Fruit fly (Drosophila melanogaster): ENCODE measurements around the gene Smyd5.

The Smyd5 gene

DNA sequence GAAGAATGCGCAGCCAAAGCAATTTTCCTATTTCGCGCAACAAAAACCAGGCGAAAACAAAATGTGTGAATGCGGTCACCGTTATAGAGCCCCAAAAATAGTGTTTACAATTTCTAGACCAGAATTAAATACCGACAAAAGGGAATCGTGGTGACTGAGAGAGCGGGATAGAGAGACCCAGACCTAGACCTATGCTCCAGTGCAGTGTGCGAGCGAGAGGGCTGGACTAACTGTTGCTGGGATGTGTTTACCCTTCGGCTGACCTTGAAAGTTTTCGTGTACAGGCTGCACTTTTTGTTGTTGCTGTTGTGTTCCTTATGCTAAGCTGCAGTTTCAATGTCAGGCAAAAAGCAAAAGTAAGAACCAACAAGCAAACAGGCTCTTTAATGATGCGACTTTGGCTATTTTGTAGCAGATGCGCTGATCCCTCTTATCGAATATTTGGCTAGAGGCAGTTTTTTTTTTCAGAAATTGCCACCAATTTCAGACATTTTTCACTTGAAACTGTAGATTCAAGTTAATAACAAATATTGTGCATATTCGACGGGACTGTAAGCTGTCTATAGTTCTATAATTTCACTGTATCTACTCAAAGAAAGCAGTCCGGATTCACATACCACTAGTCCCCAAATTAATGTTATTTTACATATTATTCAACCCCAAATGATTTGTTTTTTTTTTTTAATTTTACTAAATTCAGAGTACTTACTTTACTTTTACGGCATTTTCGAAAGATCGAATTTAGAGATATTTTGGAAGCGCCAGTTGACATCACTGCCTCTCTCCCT is 31.8 kb downstream of the Smyd5 start (continued):
- no peak for TF ChIP-seq CG8359 (GFP tag; optimal IDR thresholded peaks at IDR 0.05; ENCODE audit: borderline replicate concordance)
- TF ChIP-seq CG16779 (GFP tag; IDR thresholded peaks at IDR 0.05), result no peak
- no peak for TF ChIP-seq CG2199 (GFP tag; IDR thresholded peaks at IDR 0.05)
- no peak for TF ChIP-seq CG5180 (GFP tag; optimal IDR thresholded peaks at IDR 0.05)
- no peak for TF ChIP-seq CG43689 (GFP tag; IDR thresholded peaks at IDR 0.05)
- TF ChIP-seq sqz (GFP tag; optimal IDR thresholded peaks at IDR 0.05), result no peak
- TF ChIP-seq Stat92E (GFP tag; optimal IDR thresholded peaks at IDR 0.05), result no peak
- no peak for TF ChIP-seq Sry-δ (GFP tag; optimal IDR thresholded peaks at IDR 0.05)
- no peak for TF ChIP-seq kah (GFP tag; optimal IDR thresholded peaks at IDR 0.05)
- no peak for TF ChIP-seq CG11560 (tag; IDR thresholded peaks at IDR 0.05)
- TF ChIP-seq CG4730 (GFP tag; IDR thresholded peaks at IDR 0.05), result no peak
- TF ChIP-seq Meics (GFP tag; optimal IDR thresholded peaks at IDR 0.05), result peak; percentile 55
- TF ChIP-seq Sox102F (GFP tag; optimal IDR thresholded peaks at IDR 0.05), result peak; percentile 16
- TF ChIP-seq sna (GFP tag; IDR thresholded peaks at IDR 0.05; ENCODE audit: partially characterized antibody), result no peak
- no peak for TF ChIP-seq unc-4 (GFP tag; IDR thresholded peaks at IDR 0.05; ENCODE audit: partially characterized antibody)
- TF ChIP-seq NC2β (GFP tag; optimal IDR thresholded peaks at IDR 0.05), result peak; percentile 2
- no peak for TF ChIP-seq CG12299 (tag; optimal IDR thresholded peaks at IDR 0.05)
- TF ChIP-seq sisA (GFP tag; IDR thresholded peaks at IDR 0.05), result peak; percentile 30; the same call in 1 of the 2 replicates
- no peak for TF ChIP-seq CG8765 (GFP tag; IDR thresholded peaks at IDR 0.05)
- TF ChIP-seq pnt (GFP tag; optimal IDR thresholded peaks at IDR 0.05), result no peak
- no peak for TF ChIP-seq schlank (tag; optimal IDR thresholded peaks at IDR 0.05)
- no peak for TF ChIP-seq CG7786 (GFP tag; optimal IDR thresholded peaks at IDR 0.05)
- no peak for TF ChIP-seq tup (GFP tag; optimal IDR thresholded peaks at IDR 0.05)
- no peak for TF ChIP-seq disco-r (GFP tag; optimal IDR thresholded peaks at IDR 0.05)
- no peak for TF ChIP-seq CG14050 (GFP tag; IDR thresholded peaks at IDR 0.05)
- TF ChIP-seq CG9609 (GFP tag; optimal IDR thresholded peaks at IDR 0.05), result no peak
- TF ChIP-seq lola (GFP tag; optimal IDR thresholded peaks at IDR 0.05), result peak in 1 of 3 experiments; percentile 59
- TF ChIP-seq CG2202 (tag; optimal IDR thresholded peaks at IDR 0.05), result no peak
- no peak for TF ChIP-seq cg (GFP tag; optimal IDR thresholded peaks at IDR 0.05)
- TF ChIP-seq CG10209 (GFP tag; optimal IDR thresholded peaks at IDR 0.05), result peak; percentile 43
- TF ChIP-seq Poxn (GFP tag; IDR thresholded peaks at IDR 0.05), result no peak
- no peak for TF ChIP-seq croc (GFP tag; conservative IDR thresholded peaks at IDR 0.05)
- TF ChIP-seq fd64A (GFP tag; optimal IDR thresholded peaks at IDR 0.05), result no peak
- peak; percentile 59 for TF ChIP-seq Sox100B (GFP tag; optimal IDR thresholded peaks at IDR 0.05)
- no peak for TF ChIP-seq CG13624 (GFP tag; optimal IDR thresholded peaks at IDR 0.05)
- TF ChIP-seq vvl (GFP tag; IDR thresholded peaks at IDR 0.05), result no peak
- TF ChIP-seq mld (GFP tag; IDR thresholded peaks at IDR 0.05; ENCODE audit: partially characterized antibody), result no peak
- no peak for TF ChIP-seq pita (GFP tag; optimal IDR thresholded peaks at IDR 0.05)
- no peak for TF ChIP-seq CG17568 (GFP tag; optimal IDR thresholded peaks at IDR 0.05)
- TF ChIP-seq MTF-1 (GFP tag; optimal IDR thresholded peaks at IDR 0.05; ENCODE audit: borderline replicate concordance), result no peak
- no peak for TF ChIP-seq wdn (GFP tag; IDR thresholded peaks at IDR 0.05)
- peak; percentile 46 for TF ChIP-seq CG12659 (GFP tag; optimal IDR thresholded peaks at IDR 0.05)
- no peak for TF ChIP-seq CG8089 (GFP tag; optimal IDR thresholded peaks at IDR 0.05)
- no peak for TF ChIP-seq CG17186 (GFP tag; optimal IDR thresholded peaks at IDR 0.05)
- TF ChIP-seq Side (GFP tag; optimal IDR thresholded peaks at IDR 0.05), result no peak
- no peak for TF ChIP-seq btn (GFP tag; optimal IDR thresholded peaks at IDR 0.05)
- TF ChIP-seq ken (GFP tag; IDR thresholded peaks at IDR 0.05), result no peak
- no peak for TF ChIP-seq CG1647 (GFP tag; optimal IDR thresholded peaks at IDR 0.05)
- no peak for TF ChIP-seq psq (GFP tag; optimal IDR thresholded peaks at IDR 0.05)
